Worm (Caenorhabditis elegans): Measurements from ENCODE around the gene gmap-2.

DNA sequence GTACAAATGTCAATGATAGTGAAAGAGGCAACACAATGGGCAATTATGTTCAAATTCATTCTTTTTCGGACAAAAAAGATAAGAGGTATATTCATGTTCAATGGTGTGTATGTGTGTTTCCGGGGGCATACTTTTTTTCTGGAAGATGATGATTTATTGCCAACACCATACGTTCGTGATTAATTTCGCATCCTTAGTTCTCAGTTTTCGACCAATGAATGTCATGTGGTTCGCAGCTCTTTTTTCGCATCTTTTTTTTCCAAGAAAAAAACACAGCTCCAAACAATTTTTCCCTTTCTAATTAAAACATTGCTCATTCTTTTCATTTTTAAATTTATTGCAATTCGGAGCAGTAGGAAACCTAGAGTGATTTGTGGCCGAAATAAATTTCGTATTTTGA, 14.3 kb downstream of the gmap-2 start:
- TF ChIP-seq D1046.2 (GFP tag; IDR thresholded peaks at IDR 0.05) (no peak), aly-2 (tag; optimal IDR thresholded peaks at IDR 0.05) (no peak), nhr-28 (tag; optimal IDR thresholded peaks at IDR 0.05) (peak; percentile 36), lin-39 (tag; optimal IDR thresholded peaks at IDR 0.05) (no peak), pqm-1 (tag; optimal IDR thresholded peaks at IDR 0.05) (peak; percentile 44), lin-15B (tag; optimal IDR thresholded peaks at IDR 0.05) (no peak), mdl-1 (tag; optimal IDR thresholded peaks at IDR 0.05) (no peak), pha-4 (GFP tag; IDR thresholded peaks at IDR 0.05) (no peak), pha-4 (tag; optimal IDR thresholded peaks at IDR 0.05) (no peak), nhr-237 (tag; optimal IDR thresholded peaks at IDR 0.05) (no peak), daf-12 (tag; optimal IDR thresholded peaks at IDR 0.05) (no peak), mep-1 (tag; optimal IDR thresholded peaks at IDR 0.05) (no peak), nhr-6 (tag; optimal IDR thresholded peaks at IDR 0.05) (no peak), zip-11 (GFP tag; IDR thresholded peaks at IDR 0.05) (no peak)

All from whole organism, L4 larva.